Worm (Caenorhabditis elegans) whole organism, L3 larva: ENCODE results near the gene dhs-18.

ENCODE experiments used
- R02D3.7 ChIP-seq: fragments of 150-350 bp; optimal IDR thresholded peaks from 2 replicates; lab custom pipeline; 2014; ENCODE audit warnings: missing biosample characterization, missing genetic modification characterization
- aly-2 ChIP-seq: fragments of 150-350 bp; optimal IDR thresholded peaks from 2 replicates; lab custom pipeline; 2014; ENCODE audit warnings: missing biosample characterization, missing genetic modification characterization
- ama-1 ChIP-seq: fragments of 150-350 bp; optimal IDR thresholded peaks from 2 replicates; lab custom pipeline; 2018
- ceh-28 ChIP-seq: fragments of 150-350 bp; optimal IDR thresholded peaks from 2 replicates; lab custom pipeline; 2014; ENCODE audit warnings: missing biosample characterization, missing genetic modification reagents, missing genetic modification characterization
- ceh-82 ChIP-seq: fragments of 150-350 bp; optimal IDR thresholded peaks from 2 replicates; lab custom pipeline; 2014; ENCODE audit warnings: missing biosample characterization, missing genetic modification characterization
- ceh-9 ChIP-seq: sonication (generic microtip); optimal IDR thresholded peaks from 2 replicates; lab custom pipeline; 2018; ENCODE audit warnings: missing biosample characterization, missing genetic modification characterization
- daf-12 ChIP-seq: fragments of 150-350 bp; optimal IDR thresholded peaks from 2 replicates; lab custom pipeline; 2014; ENCODE audit warnings: missing biosample characterization, missing genetic modification reagents, missing genetic modification characterization
- egl-27 ChIP-seq: sonication (generic microtip); optimal IDR thresholded peaks from 4 replicates; lab custom pipeline; 2017; ENCODE audit warnings: missing biosample characterization, missing genetic modification reagents, missing genetic modification characterization
- egl-5 ChIP-seq: fragments of 150-350 bp; optimal IDR thresholded peaks from 2 replicates; lab custom pipeline; 2017; ENCODE audit warnings: missing biosample characterization, missing genetic modification reagents, missing genetic modification characterization, inconsistent platforms
- elt-2 ChIP-seq: sonication (generic microtip); optimal IDR thresholded peaks from 2 replicates; lab custom pipeline; 2016; ENCODE audit warnings: missing genetic modification reagents, mild to moderate bottlenecking, missing genetic modification characterization, missing compliant biosample characterization
- elt-3 ChIP-seq, 3 experiments: fragments of 150-350 bp in 1 of 3; sonication (generic microtip) in 2 of 3; optimal IDR thresholded peaks; 2 replicates in 2 of 3; 4 replicates in 1 of 3; lab custom pipeline; 2014 to 2017; ENCODE audit warnings: missing biosample characterization in 3 of 3, missing genetic modification characterization in 3 of 3
- fkh-10 ChIP-seq: sonication (generic microtip); optimal IDR thresholded peaks from 2 replicates; lab custom pipeline; 2017; ENCODE audit warnings: missing biosample characterization, missing genetic modification reagents, missing genetic modification characterization
- fkh-2 ChIP-seq: fragments of 150-350 bp; optimal IDR thresholded peaks from 2 replicates; lab custom pipeline; 2014; ENCODE audit warnings: missing biosample characterization, missing genetic modification reagents, missing genetic modification characterization
- fos-1 ChIP-seq: fragments of 150-350 bp; optimal IDR thresholded peaks from 2 replicates; lab custom pipeline; 2014; ENCODE audit warnings: missing biosample characterization, missing genetic modification characterization
- jun-1 ChIP-seq: fragments of 150-350 bp; optimal IDR thresholded peaks from 2 replicates; lab custom pipeline; 2014; ENCODE audit warnings: missing biosample characterization, missing genetic modification reagents, missing genetic modification characterization
- lin-39 ChIP-seq: fragments of 150-350 bp; optimal IDR thresholded peaks from 2 replicates; lab custom pipeline; 2018; ENCODE audit warnings: missing biosample characterization, missing genetic modification reagents, missing genetic modification characterization
- lsy-12 ChIP-seq: sonication (generic microtip); optimal IDR thresholded peaks from 2 replicates; lab custom pipeline; 2016; ENCODE audit warnings: mild to moderate bottlenecking, missing genetic modification characterization, missing compliant biosample characterization
- mdl-1 ChIP-seq: fragments of 150-350 bp; optimal IDR thresholded peaks from 2 replicates; lab custom pipeline; 2014; ENCODE audit warnings: missing biosample characterization, missing genetic modification characterization
- mml-1 ChIP-seq: fragments of 150-350 bp; sonication (generic microtip); optimal IDR thresholded peaks from 3 replicates; lab custom pipeline; 2014; ENCODE audit warnings: missing biosample characterization, missing genetic modification characterization
- nfya-1 ChIP-seq: sonication (generic microtip); optimal IDR thresholded peaks from 2 replicates; lab custom pipeline; 2017; ENCODE audit warnings: missing genetic modification characterization, mild to moderate bottlenecking, missing compliant biosample characterization, antibody characterized with exemption, moderate library complexity; ENCODE audit not compliant: insufficient read depth
- nhr-11 ChIP-seq: fragments of 150-350 bp; optimal IDR thresholded peaks from 2 replicates; lab custom pipeline; 2014; ENCODE audit warnings: missing biosample characterization, missing genetic modification characterization
- nhr-12 ChIP-seq: fragments of 150-350 bp; optimal IDR thresholded peaks from 2 replicates; lab custom pipeline; 2014; ENCODE audit warnings: missing biosample characterization, missing genetic modification characterization
- nhr-23 ChIP-seq: fragments of 150-350 bp; optimal IDR thresholded peaks from 2 replicates; lab custom pipeline; 2014; ENCODE audit warnings: missing biosample characterization, missing genetic modification reagents, missing genetic modification characterization
- nhr-25 ChIP-seq: sonication (generic microtip); optimal IDR thresholded peaks from 2 replicates; lab custom pipeline; 2017; ENCODE audit warnings: missing biosample characterization, missing genetic modification characterization
- nhr-43 ChIP-seq: sonication (generic microtip); optimal IDR thresholded peaks from 2 replicates; lab custom pipeline; 2016; ENCODE audit warnings: mild to moderate bottlenecking, missing genetic modification characterization, missing compliant biosample characterization; ENCODE audit not compliant: poor library complexity, severe bottlenecking
- nhr-67 ChIP-seq: fragments of 150-350 bp; optimal IDR thresholded peaks from 2 replicates; lab custom pipeline; 2014; ENCODE audit warnings: missing biosample characterization, missing genetic modification characterization
- nhr-77 ChIP-seq: fragments of 150-350 bp; optimal IDR thresholded peaks from 2 replicates; lab custom pipeline; 2014; ENCODE audit warnings: missing biosample characterization, missing genetic modification characterization
- pha-4 ChIP-seq: fragments of 150-350 bp; optimal IDR thresholded peaks from 2 replicates; lab custom pipeline; 2014; ENCODE audit warnings: missing biosample characterization, missing genetic modification reagents, missing genetic modification characterization
- pqm-1 ChIP-seq: fragments of 150-350 bp; optimal IDR thresholded peaks from 2 replicates; lab custom pipeline; 2017; ENCODE audit warnings: missing biosample characterization, missing genetic modification characterization, inconsistent platforms
- skn-1 ChIP-seq: fragments of 150-350 bp; optimal IDR thresholded peaks from 2 replicates; lab custom pipeline; 2014; ENCODE audit warnings: missing biosample characterization, missing genetic modification characterization
- tbx-2 ChIP-seq: sonication (generic microtip); optimal IDR thresholded peaks from 2 replicates; lab custom pipeline; 2016; ENCODE audit warnings: mild to moderate bottlenecking, missing genetic modification characterization, missing compliant biosample characterization
- unc-62 ChIP-seq: fragments of 150-350 bp; sonication (generic microtip); optimal IDR thresholded peaks from 4 replicates; lab custom pipeline; 2014; ENCODE audit warnings: missing biosample characterization, missing genetic modification reagents, missing genetic modification characterization
- zag-1 ChIP-seq: fragments of 150-350 bp; optimal IDR thresholded peaks from 2 replicates; lab custom pipeline; 2014; ENCODE audit warnings: missing biosample characterization, missing genetic modification characterization
- ztf-11 ChIP-seq: fragments of 150-350 bp; optimal IDR thresholded peaks from 2 replicates; lab custom pipeline; 2014; ENCODE audit warnings: missing biosample characterization, missing genetic modification characterization
- ztf-4 ChIP-seq: fragments of 150-350 bp; optimal IDR thresholded peaks from 2 replicates; lab custom pipeline; 2014; ENCODE audit warnings: missing biosample characterization, missing genetic modification characterization

The dhs-18 gene

DNA sequence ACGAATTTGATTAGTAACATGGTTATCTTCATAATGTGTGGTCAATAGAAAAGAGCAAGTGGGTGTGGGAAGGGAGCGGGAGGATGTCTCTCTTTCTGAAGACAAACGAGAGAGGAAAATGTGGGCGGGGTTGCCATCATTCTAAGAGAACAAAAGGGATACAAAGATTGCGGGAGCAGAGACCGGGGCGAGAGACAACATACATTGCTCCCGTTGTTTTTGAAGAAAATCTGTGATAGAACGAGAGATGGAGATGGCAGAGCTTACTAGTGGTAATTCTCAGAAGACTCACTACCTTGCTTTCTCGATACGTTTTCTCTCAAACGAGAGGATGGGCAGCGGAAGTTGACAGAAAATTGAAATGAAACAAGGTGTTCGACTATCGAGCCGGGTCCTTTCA lies 26.7 kb upstream of the dhs-18 start:
- no peak for TF ChIP-seq lin-39 (tag; lab: Kevin White, UChicago)
- no peak for TF ChIP-seq nhr-11 (tag; lab: Kevin White, UChicago)
- TF ChIP-seq fkh-2 (tag; lab: Kevin White, UChicago), result no peak
- no peak for TF ChIP-seq nfya-1
- TF ChIP-seq pqm-1 (tag; lab: Kevin White, UChicago), result no peak
- TF ChIP-seq elt-3 (tag; optimal IDR thresholded peaks at IDR 0.05; lab: Kevin White, UChicago), result no peak
- TF ChIP-seq aly-2 (tag; lab: Kevin White, UChicago), result no peak
- TF ChIP-seq ceh-82 (tag; lab: Kevin White, UChicago), result no peak
- TF ChIP-seq jun-1, result no peak
- TF ChIP-seq egl-5, result no peak
- no peak for TF ChIP-seq ceh-9
- no peak for TF ChIP-seq tbx-2 (tag; lab: Kevin White, UChicago)

DNA sequence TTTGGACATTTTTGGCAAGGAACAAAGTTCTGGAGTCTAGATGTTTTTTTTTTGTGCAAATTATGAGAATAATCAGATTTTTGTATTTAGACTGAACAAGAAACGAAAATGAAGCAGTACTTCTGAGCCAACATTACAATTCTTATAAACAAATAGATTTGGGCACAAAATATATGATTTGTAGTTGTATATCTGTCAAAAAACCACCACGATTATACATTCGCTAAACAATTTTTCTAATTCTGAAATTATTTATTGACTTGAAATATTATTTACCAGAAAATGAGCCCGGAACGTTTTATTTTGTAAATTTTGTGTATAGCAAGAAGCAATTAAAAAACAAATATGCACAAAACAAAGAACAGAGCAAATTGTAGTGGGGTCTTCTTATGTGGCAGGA lies 24.8 kb upstream of the dhs-18 start:
- no peak for TF ChIP-seq zag-1 (tag; lab: Kevin White, UChicago)
- no peak for TF ChIP-seq fos-1 (tag; lab: Kevin White, UChicago)
- peak; percentile 20 for TF ChIP-seq ama-1

DNA sequence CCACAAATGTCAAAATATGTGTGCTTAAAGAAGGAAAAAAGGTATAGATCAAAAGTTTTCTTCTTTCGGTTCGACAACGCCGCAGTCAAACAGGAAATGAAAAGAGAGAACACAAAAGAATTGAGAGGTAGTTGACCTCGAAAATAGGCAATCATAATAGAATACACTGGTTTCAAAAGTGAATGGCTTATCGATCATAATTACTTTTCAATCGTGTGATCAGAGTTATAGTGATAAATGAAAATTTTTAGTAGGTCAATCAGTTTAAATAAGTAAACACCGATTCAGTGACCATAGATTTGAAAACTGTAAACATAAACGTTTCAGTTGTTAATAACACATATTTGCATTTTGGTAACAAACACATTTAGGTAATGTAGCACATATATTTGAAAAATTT lies 23.8 kb upstream of the dhs-18 start:
- peak; percentile 34 for TF ChIP-seq nhr-43
- no peak for TF ChIP-seq unc-62 (GFP tag; lab: Kevin White, UChicago)
- TF ChIP-seq pha-4 (tag; lab: Kevin White, UChicago), result peak; percentile 62
- TF ChIP-seq nhr-23 (tag; lab: Kevin White, UChicago), result no peak
- TF ChIP-seq elt-2, result peak; percentile 54
- TF ChIP-seq fkh-10, result no peak
- peak; percentile 47 for TF ChIP-seq pqm-1 (tag; lab: Kevin White, UChicago)
- no peak for TF ChIP-seq daf-12 (tag; lab: Kevin White, UChicago)
- TF ChIP-seq jun-1, result peak; percentile 2
- no peak for TF ChIP-seq ztf-11 (tag; lab: Kevin White, UChicago)
- no peak for TF ChIP-seq nhr-12
- TF ChIP-seq R02D3.7, result no peak
- peak; percentile 66 for TF ChIP-seq ceh-28 (tag; lab: Kevin White, UChicago)
- no peak for TF ChIP-seq mml-1 (tag; lab: Kevin White, UChicago)
- no peak for TF ChIP-seq tbx-2 (tag; lab: Kevin White, UChicago)
- TF ChIP-seq lsy-12, result no peak
- peak; percentile 36 for TF ChIP-seq nhr-25 (tag; lab: Kevin White, UChicago)

DNA sequence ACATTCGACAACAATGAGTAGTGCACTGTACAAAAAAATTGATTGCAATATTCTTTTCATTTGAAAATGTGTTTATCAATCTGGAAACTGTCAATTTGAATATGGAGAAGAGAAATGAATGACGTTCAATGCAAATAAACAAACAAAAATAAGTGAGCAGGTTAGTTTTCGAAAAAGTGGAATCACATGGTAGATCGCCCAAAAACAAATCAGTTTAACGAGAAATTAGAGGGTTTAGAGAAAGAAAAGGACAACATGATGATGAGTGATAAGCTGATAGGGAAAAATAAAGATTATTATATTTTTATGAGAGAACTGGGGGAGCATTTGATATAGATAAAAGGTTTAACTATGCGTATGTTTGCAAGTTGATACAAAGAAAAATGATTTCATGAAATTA lies 22.6 kb upstream of the dhs-18 start, which contains the start of gene T04C12.8:
Gene T04C12.8 (minus strand): TSS at position 82 of the 400 bp plus-strand sequence.
- TF ChIP-seq jun-1, result peak; percentile 86
- peak; percentile 99 for TF ChIP-seq pqm-1 (tag; lab: Kevin White, UChicago)
- TF ChIP-seq elt-2, result peak; percentile 98
- TF ChIP-seq nhr-43, result no peak
- peak; percentile 83 for TF ChIP-seq pha-4 (tag; lab: Kevin White, UChicago)
- TF ChIP-seq nhr-12, result no peak

DNA sequence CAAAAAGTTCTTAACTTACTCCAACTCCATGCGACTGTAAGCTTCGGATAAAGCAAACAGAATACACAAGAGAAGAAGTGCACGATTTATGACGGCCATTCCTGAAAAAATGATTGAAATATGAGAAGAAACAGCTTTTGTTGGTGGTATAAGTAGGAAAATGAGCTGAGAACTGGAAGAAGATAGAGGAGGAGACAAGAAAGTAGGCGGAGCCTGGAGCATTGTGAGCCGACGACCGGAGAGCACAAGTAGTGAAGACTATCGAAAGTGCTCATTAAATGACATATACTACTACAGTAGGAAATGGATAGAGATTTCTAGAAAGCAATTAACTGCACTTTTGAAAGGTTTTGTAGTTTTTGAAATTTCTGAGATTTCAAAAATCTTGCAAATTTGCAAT lies 18.9 kb upstream of the dhs-18 start, which contains the start of gene nlp-80:
Gene nlp-80 (minus strand): TSS at position 101 of the 400 bp plus-strand sequence.
- TF ChIP-seq lsy-12 (no peak), ztf-4 (no peak), zag-1 (tag; lab: Kevin White, UChicago) (no peak), pqm-1 (tag; lab: Kevin White, UChicago) (no peak), ztf-11 (tag; lab: Kevin White, UChicago) (no peak), nhr-67 (tag; lab: Kevin White, UChicago) (no peak), fkh-2 (tag; lab: Kevin White, UChicago) (no peak), nhr-11 (tag; lab: Kevin White, UChicago) (no peak), mdl-1 (no peak), ceh-82 (tag; lab: Kevin White, UChicago) (no peak), ama-1 (no peak)

DNA sequence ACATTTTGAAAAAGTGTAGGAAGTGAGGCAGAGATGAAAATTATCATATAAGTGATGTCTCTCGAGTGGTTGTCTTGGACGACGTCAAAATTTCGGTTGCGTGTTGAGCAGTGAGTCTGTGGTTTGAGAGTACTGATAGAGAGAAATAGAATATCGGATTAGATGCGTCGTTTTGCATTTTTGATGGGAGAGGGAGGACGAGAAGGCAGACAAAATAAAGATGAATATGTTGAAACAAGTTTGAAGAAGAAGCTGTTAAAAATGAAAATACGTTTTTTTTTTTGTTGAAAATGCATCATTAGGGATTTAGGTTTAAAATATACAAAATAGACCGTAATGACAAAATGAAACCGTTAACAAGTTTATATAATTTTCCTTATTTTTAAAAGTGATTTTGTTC lies 16.5 kb upstream of the dhs-18 start, which contains the start of gene T04C12.9:
Gene T04C12.9 (minus strand): TSS at position 101 of the 400 bp plus-strand sequence.
- TF ChIP-seq mdl-1 (no peak), egl-27 (tag; lab: Kevin White, UChicago) (no peak), aly-2 (tag; lab: Kevin White, UChicago) (no peak), nhr-77 (tag; lab: Kevin White, UChicago) (no peak), lsy-12 (no peak), ama-1 (no peak), ceh-28 (tag; lab: Kevin White, UChicago) (no peak), lin-39 (tag; lab: Kevin White, UChicago) (no peak), zag-1 (tag; lab: Kevin White, UChicago) (no peak), unc-62 (GFP tag; lab: Kevin White, UChicago) (no peak), nhr-43 (no peak), skn-1 (no peak)
